Worm (Caenorhabditis elegans): ENCODE measurements around the gene sqst-1.

sqst-1 gene

DNA sequence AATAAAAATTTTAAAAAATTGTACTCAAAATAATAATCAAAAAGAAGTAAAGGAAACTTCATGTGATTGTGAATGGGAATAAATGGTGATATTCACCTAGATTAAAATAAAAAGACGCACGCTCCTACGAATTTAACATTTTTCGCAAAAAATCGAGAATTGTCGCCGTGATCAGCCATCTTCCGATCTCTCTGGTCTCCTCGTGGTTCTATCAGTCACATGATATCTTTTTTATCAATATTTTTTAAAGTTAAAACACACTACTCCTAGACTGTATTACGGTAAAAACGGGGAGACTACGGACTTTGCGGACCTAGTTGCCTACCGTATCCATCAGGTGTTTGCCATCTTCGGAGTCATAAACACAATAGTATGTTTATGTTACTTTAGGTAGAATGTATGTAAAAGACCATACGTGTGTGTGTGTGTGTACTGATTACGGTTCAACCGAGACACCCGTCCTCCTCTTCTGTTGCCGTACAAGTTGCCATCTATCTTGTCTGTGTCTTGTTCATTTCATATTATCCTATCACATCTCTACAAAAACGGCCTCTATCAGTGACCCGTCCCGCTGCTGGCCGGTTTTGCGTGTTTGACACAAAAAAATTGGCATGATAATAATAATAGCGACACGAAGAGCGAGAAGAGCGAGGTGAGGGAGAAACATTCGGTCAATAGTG lies 12.6 kb downstream of the sqst-1 start, which contains the start of gene T12G3.2 (continued):
- TF ChIP-seq ceh-16 (tag; optimal IDR thresholded peaks at IDR 0.05) (no peak), nhr-43 (tag; optimal IDR thresholded peaks at IDR 0.05; ENCODE audit: poor library complexity, severe bottlenecking) (peak; percentile 16), hmg-11 (tag; optimal IDR thresholded peaks at IDR 0.05) (no peak), mdl-1 (tag; optimal IDR thresholded peaks at IDR 0.05) (no peak), zag-1 (tag; optimal IDR thresholded peaks at IDR 0.05) (no peak), R02D3.7 (tag; optimal IDR thresholded peaks at IDR 0.05) (no peak), nhr-11 (tag; optimal IDR thresholded peaks at IDR 0.05) (no peak), elt-3 (tag; optimal IDR thresholded peaks at IDR 0.05) (peak in 1 of 3 experiments; percentile 59), sea-2 (GFP tag; optimal IDR thresholded peaks at IDR 0.05) (no peak)

DNA sequence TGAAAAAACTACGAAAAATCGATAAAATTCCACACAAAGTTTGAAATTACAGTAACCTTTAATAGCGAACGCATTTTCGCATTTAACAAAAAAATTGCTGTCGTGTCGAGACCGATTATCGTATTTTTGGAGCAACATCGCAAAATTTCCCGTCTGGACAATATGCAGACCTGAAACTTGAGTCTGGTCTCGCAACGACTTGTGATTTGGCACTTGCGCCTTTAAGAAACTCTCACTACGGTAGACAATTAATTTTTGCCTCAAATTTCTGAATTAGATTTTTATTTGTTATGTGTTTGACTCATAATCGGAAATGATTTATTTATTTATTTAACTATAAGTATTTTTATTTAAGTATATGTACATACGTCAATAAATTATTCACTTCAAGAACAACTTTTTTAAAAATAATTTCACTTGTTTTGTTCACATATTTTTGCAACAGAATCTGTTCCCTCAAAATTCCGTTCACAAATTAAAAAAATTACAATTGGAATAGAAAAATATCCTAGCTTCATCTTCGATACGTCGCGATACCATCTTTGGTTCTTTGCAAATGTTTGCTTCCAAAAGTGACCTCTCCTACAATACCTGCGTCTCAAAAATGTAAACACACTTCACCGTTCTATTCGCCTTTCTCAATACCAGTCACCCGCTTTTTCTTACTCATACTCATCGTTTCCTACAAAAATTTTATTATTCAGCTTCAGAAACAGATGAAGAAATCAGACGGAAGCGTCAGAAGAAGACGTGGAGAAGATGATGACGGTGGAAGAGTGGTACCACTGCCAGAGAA lies 13.7 kb downstream of the sqst-1 start, which contains the start of gene T12G3.4:
T12G3.4 (plus strand) TSS at position 705 of the 796 bp plus-strand sequence.
- TF ChIP-seq nfya-1 (tag; optimal IDR thresholded peaks at IDR 0.05; ENCODE audit: insufficient read depth): no peak
- TF ChIP-seq pha-4 (tag; optimal IDR thresholded peaks at IDR 0.05): peak; percentile 90
- TF ChIP-seq tbx-2 (tag; optimal IDR thresholded peaks at IDR 0.05): no peak
- no peak for TF ChIP-seq ama-1 (optimal IDR thresholded peaks at IDR 0.05)

DNA sequence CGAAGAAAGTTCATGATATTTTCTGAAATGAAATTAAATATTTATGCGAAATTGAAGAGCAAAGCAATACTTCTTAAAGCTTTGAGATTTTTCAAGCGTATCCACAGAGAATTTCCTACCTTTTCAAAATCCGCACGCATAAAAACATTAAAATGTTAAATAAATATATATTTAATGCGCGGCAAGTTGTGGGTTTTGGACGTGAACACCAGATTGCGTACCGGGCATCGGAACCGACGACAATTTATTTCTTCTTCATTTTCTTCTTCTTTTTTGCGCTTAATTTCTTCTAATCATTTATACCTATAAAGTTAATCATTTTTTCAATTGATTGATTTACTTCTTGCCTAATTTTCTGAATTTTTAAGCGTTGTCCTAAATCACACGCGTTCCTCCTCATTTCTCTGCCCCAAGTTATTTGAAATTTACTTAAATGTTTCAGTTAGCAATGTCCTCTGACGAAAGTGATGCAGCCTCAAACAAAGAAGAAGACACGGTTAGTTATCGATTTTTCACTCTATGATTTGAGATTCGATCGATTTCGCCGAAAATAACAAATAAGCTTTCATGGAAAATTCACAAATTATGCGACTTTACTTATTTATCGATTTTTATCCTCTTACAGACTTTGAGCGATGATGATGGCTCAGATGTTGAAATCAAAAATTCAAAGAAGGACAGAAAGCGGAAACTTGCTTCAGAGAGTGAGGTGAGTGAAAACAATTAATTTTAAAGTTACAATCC lies 17.1 kb downstream of the sqst-1 start, which contains the start of the genes bre-5 and spt-5:
bre-5 (minus strand) TSS at position 167 of the 744 bp plus-strand sequence.
spt-5 (plus strand) TSS at position 443 of the 744 bp plus-strand sequence.
- TF ChIP-seq hmg-11 (tag; optimal IDR thresholded peaks at IDR 0.05) (peak; percentile 47), ZK546.5 (tag; optimal IDR thresholded peaks at IDR 0.05) (no peak), nhr-237 (tag; optimal IDR thresholded peaks at IDR 0.05) (no peak), lin-15B (tag; optimal IDR thresholded peaks at IDR 0.05) (peak; percentile 36), unc-39 (tag; optimal IDR thresholded peaks at IDR 0.05) (no peak), pha-4 (tag; optimal IDR thresholded peaks at IDR 0.05) (peak; percentile 64), mml-1 (tag; optimal IDR thresholded peaks at IDR 0.05) (no peak), nhr-23 (tag; optimal IDR thresholded peaks at IDR 0.05) (peak; percentile 21), ceh-9 (tag; optimal IDR thresholded peaks at IDR 0.05) (no peak), ceh-28 (tag; optimal IDR thresholded peaks at IDR 0.05) (peak; percentile 35)

DNA sequence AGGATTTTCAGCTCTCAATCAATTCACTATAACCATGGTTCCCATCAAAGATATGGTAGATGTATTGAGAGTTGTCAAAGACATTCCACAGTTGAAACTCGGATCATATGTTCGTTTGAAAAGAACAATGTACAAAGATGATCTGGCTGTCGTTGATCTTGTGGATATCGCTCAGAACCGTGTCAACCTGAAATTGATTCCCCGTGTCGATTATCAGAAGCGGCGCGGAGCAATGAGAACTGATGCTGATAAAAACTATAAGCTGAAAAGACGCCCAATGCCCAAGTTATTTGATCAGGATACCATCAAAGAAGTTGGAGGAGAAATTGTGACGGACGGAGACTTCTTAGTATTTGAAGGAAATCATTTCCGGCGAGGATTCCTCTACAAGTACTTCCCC lies 18.4 kb downstream of the sqst-1 start:
- TF ChIP-seq nhr-23 (tag; optimal IDR thresholded peaks at IDR 0.05) (no peak), aly-2 (tag; optimal IDR thresholded peaks at IDR 0.05) (no peak), nhr-25 (tag; optimal IDR thresholded peaks at IDR 0.05) (no peak), nhr-237 (tag; optimal IDR thresholded peaks at IDR 0.05) (no peak), nhr-28 (tag; optimal IDR thresholded peaks at IDR 0.05) (no peak), ceh-16 (tag; optimal IDR thresholded peaks at IDR 0.05) (no peak), ceh-28 (tag; optimal IDR thresholded peaks at IDR 0.05) (no peak), fkh-10 (GFP tag; optimal IDR thresholded peaks at IDR 0.05) (no peak), lin-39 (tag; optimal IDR thresholded peaks at IDR 0.05) (no peak), elt-3 (tag; optimal IDR thresholded peaks at IDR 0.05) (no peak), sea-2 (GFP tag; optimal IDR thresholded peaks at IDR 0.05) (no peak), unc-62 (GFP tag; optimal IDR thresholded peaks at IDR 0.05) (no peak), egl-27 (tag; optimal IDR thresholded peaks at IDR 0.05) (no peak), fkh-2 (tag; optimal IDR thresholded peaks at IDR 0.05) (no peak), ceh-82 (tag; optimal IDR thresholded peaks at IDR 0.05) (no peak), lin-15B (tag; optimal IDR thresholded peaks at IDR 0.05) (no peak), jun-1 (tag; optimal IDR thresholded peaks at IDR 0.05) (no peak), ztf-11 (tag; optimal IDR thresholded peaks at IDR 0.05) (no peak), snpc-4 (tag; optimal IDR thresholded peaks at IDR 0.05) (no peak), unc-39 (tag; optimal IDR thresholded peaks at IDR 0.05) (no peak)
